Worm (Caenorhabditis elegans) whole organism, midembryonic: ENCODE results near the gene scpl-4.

Experiments
- T22C8.4 ChIP-seq: fragments of 200-800 bp; sonication (Bioruptor generic); IDR thresholded peaks from 2 replicates; pipeline ENCODE4 v1.3.6; 2022; ENCODE audit warnings: missing genetic modification characterization, missing compliant biosample characterization
- flt-1 ChIP-seq: fragments of 200-800 bp; sonication (Bioruptor generic); IDR thresholded peaks from 2 replicates; pipeline ENCODE4 v1.3.6; 2022; ENCODE audit warnings: missing genetic modification characterization, missing compliant biosample characterization
- klf-2 ChIP-seq: fragments of 200-800 bp; sonication (Bioruptor generic); conservative IDR thresholded peaks from 2 replicates; pipeline ENCODE4 v1.3.6; 2022; ENCODE audit warnings: missing genetic modification reagents, missing genetic modification characterization, missing compliant biosample characterization
- ztf-23 ChIP-seq: fragments of 200-800 bp; sonication (Bioruptor generic); IDR thresholded peaks from 2 replicates; pipeline ENCODE4 v1.3.6; 2022; ENCODE audit warnings: missing genetic modification reagents, missing genetic modification characterization, missing compliant biosample characterization
- ztf-29 ChIP-seq: fragments of 200-800 bp; sonication (Bioruptor generic); IDR thresholded peaks from 2 replicates; pipeline ENCODE4 v1.3.6; 2022; ENCODE audit warnings: missing genetic modification reagents, missing genetic modification characterization, missing compliant biosample characterization

DNA sequence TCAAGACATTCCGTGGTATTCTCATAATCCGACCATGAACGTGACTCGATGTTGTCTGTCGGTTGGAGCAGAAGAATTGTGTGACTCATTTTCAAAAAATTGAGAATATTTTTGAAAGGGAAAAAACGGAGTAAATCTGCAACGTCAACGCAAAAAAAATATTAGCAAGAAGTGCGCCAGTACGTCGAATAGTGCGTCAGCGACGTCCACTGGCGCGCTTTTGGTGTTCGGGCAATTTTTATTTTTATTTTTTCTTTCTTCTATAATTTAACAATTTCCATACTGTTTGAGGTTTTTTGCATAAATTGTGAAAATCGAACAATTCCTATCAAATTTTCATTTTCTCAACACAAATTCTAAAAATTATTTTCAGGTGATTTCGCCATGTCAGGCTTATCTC is 20.0 kb upstream of the scpl-4 start, which contains the start of the genes erh-1 and lpd-9:
- TF ChIP-seq T22C8.4 = no peak
- TF ChIP-seq ztf-23 (GFP tag; lab: Robert Waterston, UW) = 0 out of 2 replicates have a peak, but pooled peaks have one; percentile 45
- TF ChIP-seq ztf-29 (GFP tag; lab: Robert Waterston, UW) = no peak
- TF ChIP-seq klf-2 (GFP tag; lab: Robert Waterston, UW) = no peak
- no peak for TF ChIP-seq flt-1
